Worm (Caenorhabditis elegans) whole organism, L1 larva: ENCODE data around the gene F08F1.3.

Experiments used
- ceh-8 ChIP-seq: fragments of 200-800 bp; sonication (Bioruptor generic); optimal IDR thresholded peaks from 2 replicates; lab custom pipeline; 2018; ENCODE audit warnings: mild to moderate bottlenecking, missing genetic modification characterization, moderate library complexity, missing compliant biosample characterization
- ces-1 ChIP-seq: fragments of 150-350 bp; optimal IDR thresholded peaks from 2 replicates; lab custom pipeline; 2014; ENCODE audit warnings: missing biosample characterization, missing genetic modification reagents, missing genetic modification characterization
- lin-13 ChIP-seq: fragments of 150-350 bp; optimal IDR thresholded peaks from 2 replicates; lab custom pipeline; 2014; ENCODE audit warnings: missing biosample characterization, missing genetic modification reagents, missing genetic modification characterization
- lin-39 ChIP-seq: fragments of 150-350 bp; optimal IDR thresholded peaks from 2 replicates; lab custom pipeline; 2014; ENCODE audit warnings: missing biosample characterization, missing genetic modification reagents, missing genetic modification characterization
- mdl-1 ChIP-seq, 2 experiments: fragments of 150-350 bp; optimal IDR thresholded peaks; 2 replicates each; lab custom pipeline; 2014 to 2017; ENCODE audit warnings: missing biosample characterization in 2 of 2, missing genetic modification characterization in 2 of 2, inconsistent platforms in 1 of 2
- mef-2 ChIP-seq: fragments of 150-350 bp; optimal IDR thresholded peaks from 2 replicates; lab custom pipeline; 2014; ENCODE audit warnings: missing biosample characterization, missing genetic modification characterization

- TF ChIP-seq ceh-8 (GFP tag; lab: Kevin White, UChicago) (no peak), ces-1 (GFP tag; lab: Kevin White, UChicago) (no peak), mdl-1 (tag; optimal IDR thresholded peaks at IDR 0.05; lab: Kevin White, UChicago) (peak in 1 of 2 experiments; percentile 74), lin-39 (tag; lab: Kevin White, UChicago) (no peak), lin-13 (GFP tag; lab: Kevin White, UChicago) (peak; percentile 1), mef-2 (no peak)
Measured at ce11 chrX:8475142-8475541, 46.5 kb downstream of the F08F1.3 start.
